Fruit fly (Drosophila melanogaster) whole organism, embryonic: ENCODE data around the gene CG14731.

Experiments used
- Atf6 ChIP-seq: fragments of 200-800 bp; sonication (Bioruptor generic); IDR thresholded peaks from 2 replicates; pipeline ENCODE4 v1.3.6; 2022; ENCODE audit warnings: missing biosample characterization, missing genetic modification characterization
- CG10565 ChIP-seq: fragments of 200-800 bp; sonication (Bioruptor generic); optimal IDR thresholded peaks from 3 replicates; lab custom pipeline; 2016; ENCODE audit warnings: missing biosample characterization, mild to moderate bottlenecking, missing genetic modification characterization
- CG10654 ChIP-seq: fragments of 200-800 bp; sonication (Bioruptor generic); optimal IDR thresholded peaks from 2 replicates; lab custom pipeline; 2016; ENCODE audit warnings: missing biosample characterization, missing genetic modification characterization
- CG13296 ChIP-seq: fragments of 200-800 bp; sonication (Bioruptor generic); optimal IDR thresholded peaks from 3 replicates; lab custom pipeline; 2018; ENCODE audit warnings: missing biosample characterization, mild to moderate bottlenecking, missing genetic modification characterization
- CG13894 ChIP-seq: fragments of 200-800 bp; sonication (Bioruptor generic); optimal IDR thresholded peaks from 3 replicates; lab custom pipeline; 2018; ENCODE audit warnings: missing biosample characterization, mild to moderate bottlenecking, missing genetic modification characterization, moderate library complexity
- CG14860 ChIP-seq: fragments of 200-800 bp; sonication (Bioruptor generic); IDR thresholded peaks from 3 replicates; pipeline ENCODE4 v1.3.6; 2022; ENCODE audit warnings: missing biosample characterization, missing genetic modification characterization; ENCODE audit not compliant: partially characterized antibody
- CG15479 ChIP-seq: fragments of 200-800 bp; sonication (Bioruptor generic); optimal IDR thresholded peaks from 3 replicates; lab custom pipeline; 2019; ENCODE audit warnings: missing biosample characterization, mild to moderate bottlenecking, missing genetic modification characterization, moderate library complexity
- CG1647 ChIP-seq: fragments of 200-800 bp; sonication (Bioruptor generic); optimal IDR thresholded peaks from 3 replicates; lab custom pipeline; 2016; ENCODE audit warnings: missing biosample characterization, missing genetic modification characterization
- CG16779 ChIP-seq: fragments of 200-800 bp; sonication (Bioruptor generic); IDR thresholded peaks from 2 replicates; pipeline ENCODE4 v1.3.6; 2022; ENCODE audit warnings: missing biosample characterization, missing genetic modification characterization
- CG17328 ChIP-seq: fragments of 200-800 bp; sonication (Bioruptor generic); IDR thresholded peaks from 2 replicates; pipeline ENCODE4 v1.3.6; 2022; ENCODE audit warnings: missing biosample characterization, missing genetic modification characterization
- CG2129 ChIP-seq: fragments of 200-800 bp; sonication (Bioruptor generic); IDR thresholded peaks from 2 replicates; pipeline ENCODE4 v1.3.6; 2022; ENCODE audit warnings: missing biosample characterization, missing genetic modification characterization; ENCODE audit not compliant: partially characterized antibody
- CG2202 ChIP-seq: fragments of 200-800 bp; sonication (Bioruptor generic); optimal IDR thresholded peaks from 2 replicates; lab custom pipeline; 2018; ENCODE audit warnings: missing biosample characterization, mild to moderate bottlenecking, missing genetic modification characterization
- CG2889 ChIP-seq: fragments of 200-800 bp; sonication (Bioruptor generic); IDR thresholded peaks from 3 replicates; pipeline ENCODE4 v1.3.6; 2022; ENCODE audit warnings: missing biosample characterization, missing genetic modification characterization
- CG33213 ChIP-seq: fragments of 200-800 bp; sonication (Bioruptor generic); optimal IDR thresholded peaks from 3 replicates; lab custom pipeline; 2016; ENCODE audit warnings: missing biosample characterization, missing genetic modification characterization
- CG34376 ChIP-seq: fragments of 200-800 bp; sonication (Bioruptor generic); optimal IDR thresholded peaks from 2 replicates; lab custom pipeline; 2018; ENCODE audit warnings: missing biosample characterization, mild to moderate bottlenecking, missing genetic modification characterization
- CG4424 ChIP-seq: fragments of 200-800 bp; sonication (Bioruptor generic); optimal IDR thresholded peaks from 3 replicates; lab custom pipeline; 2016; ENCODE audit warnings: missing biosample characterization, missing genetic modification characterization
- CG7745 ChIP-seq: fragments of 200-800 bp; sonication (Bioruptor generic); optimal IDR thresholded peaks from 2 replicates; lab custom pipeline; 2018; ENCODE audit warnings: missing biosample characterization, mild to moderate bottlenecking, missing genetic modification characterization, moderate library complexity
- CG9727 ChIP-seq: fragments of 200-800 bp; sonication (Bioruptor generic); optimal IDR thresholded peaks from 3 replicates; lab custom pipeline; 2017; ENCODE audit warnings: missing biosample characterization, mild to moderate bottlenecking, missing genetic modification characterization
- D19B ChIP-seq: fragments of 200-800 bp; sonication (Bioruptor generic); optimal IDR thresholded peaks from 2 replicates; lab custom pipeline; 2017; ENCODE audit warnings: missing biosample characterization, mild to moderate bottlenecking, missing genetic modification characterization
- Eip74EF ChIP-seq, 2 experiments: fragments of 200-800 bp in 1 of 2; fragments of >200 bp in 1 of 2; sonication (Bioruptor generic) in 1 of 2; optimal IDR thresholded peaks; 2 replicates each; lab custom pipeline; 2017 to 2019; ENCODE audit warnings: missing biosample characterization in 2 of 2, missing genetic modification characterization in 2 of 2, mild to moderate bottlenecking in 1 of 2, moderate library complexity in 1 of 2
- HLH54F ChIP-seq: fragments of 200-800 bp; sonication (Bioruptor generic); optimal IDR thresholded peaks from 3 replicates; lab custom pipeline; 2016; ENCODE audit warnings: missing biosample characterization, missing genetic modification characterization
- Hmr ChIP-seq: fragments of 200-800 bp; sonication (Bioruptor generic); optimal IDR thresholded peaks from 3 replicates; lab custom pipeline; 2017; ENCODE audit warnings: mild to moderate bottlenecking, missing biosample characterization, missing genetic modification reagents, missing genetic modification characterization
- Lhr ChIP-seq: fragments of 200-800 bp; sonication (Bioruptor generic); optimal IDR thresholded peaks from 3 replicates; lab custom pipeline; 2017; ENCODE audit warnings: mild to moderate bottlenecking, missing biosample characterization, missing genetic modification reagents, missing genetic modification characterization
- MESR4 ChIP-seq: fragments of 200-800 bp; sonication (Bioruptor generic); optimal IDR thresholded peaks from 2 replicates; lab custom pipeline; 2018; ENCODE audit warnings: missing biosample characterization, mild to moderate bottlenecking, missing genetic modification characterization, moderate library complexity
- Med ChIP-seq: fragments of 200-800 bp; sonication (Bioruptor generic); peaks from one replicate; lab custom pipeline; 2016; ENCODE audit warnings: missing biosample characterization, missing genetic modification characterization, mild to moderate bottlenecking, inconsistent platforms, moderate library complexity
- Meics ChIP-seq: fragments of 200-800 bp; sonication (Bioruptor generic); optimal IDR thresholded peaks from 2 replicates; lab custom pipeline; 2017; ENCODE audit warnings: missing biosample characterization, mild to moderate bottlenecking, missing genetic modification characterization
- Pdp1 ChIP-seq, 2 experiments: fragments of 200-800 bp; sonication (Bioruptor generic); optimal IDR thresholded peaks; 3 replicates each; lab custom pipeline; 2016; ENCODE audit warnings: missing biosample characterization in 2 of 2, missing genetic modification characterization in 2 of 2, mild to moderate bottlenecking in 1 of 2, moderate library complexity in 1 of 2
- Poxn ChIP-seq: fragments of 200-800 bp; sonication (Bioruptor generic); IDR thresholded peaks from 2 replicates; pipeline ENCODE4 v1.3.6; 2022; ENCODE audit warnings: missing biosample characterization, missing genetic modification characterization
- Ssrp ChIP-seq: fragments of 200-800 bp; sonication (Bioruptor generic); optimal IDR thresholded peaks from 2 replicates; lab custom pipeline; 2018; ENCODE audit warnings: missing biosample characterization, mild to moderate bottlenecking, missing genetic modification characterization, moderate library complexity
- ab ChIP-seq: fragments of 200-800 bp; sonication (Bioruptor generic); optimal IDR thresholded peaks from 2 replicates; lab custom pipeline; 2016; ENCODE audit warnings: missing biosample characterization, missing genetic modification characterization
- cad ChIP-seq: fragments of >200 bp; optimal IDR thresholded peaks from 2 replicates; lab custom pipeline; 2017; ENCODE audit warnings: missing biosample characterization, missing genetic modification characterization
- chinmo ChIP-seq: fragments of 200-800 bp; sonication (Bioruptor generic); IDR thresholded peaks from 4 replicates; pipeline ENCODE4 v1.3.6; 2022; ENCODE audit warnings: missing biosample characterization, missing genetic modification characterization; ENCODE audit not compliant: partially characterized antibody
- gsb ChIP-seq: fragments of 200-800 bp; sonication (Bioruptor generic); IDR thresholded peaks from 2 replicates; pipeline ENCODE4 v1.3.6; 2022; ENCODE audit warnings: missing biosample characterization, missing genetic modification characterization
- hb ChIP-seq: fragments of 200-800 bp; sonication (Bioruptor generic); IDR thresholded peaks from 3 replicates; pipeline ENCODE4 v1.3.6; 2022; ENCODE audit warnings: missing biosample characterization, missing genetic modification characterization; ENCODE audit not compliant: partially characterized antibody
- kni ChIP-seq: fragments of 200-800 bp; sonication (Bioruptor generic); optimal IDR thresholded peaks from 3 replicates; lab custom pipeline; 2017; ENCODE audit warnings: mild to moderate bottlenecking, missing biosample characterization, missing genetic modification reagents, missing genetic modification characterization
- nmo ChIP-seq: fragments of 200-800 bp; sonication (Bioruptor generic); optimal IDR thresholded peaks from 2 replicates; lab custom pipeline; 2018; ENCODE audit warnings: missing biosample characterization, mild to moderate bottlenecking, missing genetic modification characterization, moderate library complexity
- nom ChIP-seq: fragments of 200-800 bp; sonication (Bioruptor generic); optimal IDR thresholded peaks from 2 replicates; lab custom pipeline; 2017; ENCODE audit warnings: missing biosample characterization, missing genetic modification characterization, mild to moderate bottlenecking, moderate library complexity, missing genetic modification reagents
- odd ChIP-seq: fragments of 200-800 bp; sonication (Bioruptor generic); optimal IDR thresholded peaks from 2 replicates; lab custom pipeline; 2017; ENCODE audit warnings: missing biosample characterization, mild to moderate bottlenecking, missing genetic modification characterization
- pan ChIP-seq, 4 experiments: fragments of >200 bp in 3 of 4; fragments of 200-800 bp in 1 of 4; sonication (Bioruptor generic) in 1 of 4; optimal IDR thresholded peaks in 3 of 4; IDR thresholded peaks in 1 of 4; 2 replicates each; pipeline versions ENCODE4 v1.3.6 to Lab custom; 2017 to 2022; ENCODE audit warnings: missing biosample characterization in 2 of 4, missing genetic modification characterization in 2 of 4, mixed read lengths in 1 of 4
- sd ChIP-seq: fragments of 200-800 bp; sonication (Bioruptor generic); optimal IDR thresholded peaks from 3 replicates; lab custom pipeline; 2018; ENCODE audit warnings: missing biosample characterization, mild to moderate bottlenecking, missing genetic modification characterization, moderate library complexity
- shn ChIP-seq: fragments of 200-800 bp; sonication (Bioruptor generic); optimal IDR thresholded peaks from 3 replicates; lab custom pipeline; 2016; ENCODE audit warnings: missing biosample characterization, missing genetic modification characterization
- sisA ChIP-seq: fragments of 200-800 bp; sonication (Bioruptor generic); IDR thresholded peaks from 2 replicates; pipeline ENCODE4 v1.3.6; 2022; ENCODE audit warnings: missing biosample characterization, missing genetic modification characterization
- tap ChIP-seq: fragments of 200-800 bp; optimal IDR thresholded peaks from 3 replicates; lab custom pipeline; 2019; ENCODE audit warnings: missing biosample characterization, mild to moderate bottlenecking, missing genetic modification characterization, moderate library complexity
- tio ChIP-seq: fragments of 200-800 bp; sonication (Bioruptor generic); optimal IDR thresholded peaks from 2 replicates; lab custom pipeline; 2017; ENCODE audit warnings: missing biosample characterization, missing genetic modification characterization, inconsistent platforms
- toy ChIP-seq: fragments of 200-800 bp; sonication (Bioruptor generic); IDR thresholded peaks from 2 replicates; pipeline ENCODE4 v1.3.6; 2022; ENCODE audit warnings: missing biosample characterization, missing genetic modification characterization
- twi ChIP-seq: fragments of 200-800 bp; optimal IDR thresholded peaks from 2 replicates; lab custom pipeline; 2019; ENCODE audit warnings: missing biosample characterization, mild to moderate bottlenecking, missing genetic modification characterization, moderate library complexity

Gene CG14731

DNA sequence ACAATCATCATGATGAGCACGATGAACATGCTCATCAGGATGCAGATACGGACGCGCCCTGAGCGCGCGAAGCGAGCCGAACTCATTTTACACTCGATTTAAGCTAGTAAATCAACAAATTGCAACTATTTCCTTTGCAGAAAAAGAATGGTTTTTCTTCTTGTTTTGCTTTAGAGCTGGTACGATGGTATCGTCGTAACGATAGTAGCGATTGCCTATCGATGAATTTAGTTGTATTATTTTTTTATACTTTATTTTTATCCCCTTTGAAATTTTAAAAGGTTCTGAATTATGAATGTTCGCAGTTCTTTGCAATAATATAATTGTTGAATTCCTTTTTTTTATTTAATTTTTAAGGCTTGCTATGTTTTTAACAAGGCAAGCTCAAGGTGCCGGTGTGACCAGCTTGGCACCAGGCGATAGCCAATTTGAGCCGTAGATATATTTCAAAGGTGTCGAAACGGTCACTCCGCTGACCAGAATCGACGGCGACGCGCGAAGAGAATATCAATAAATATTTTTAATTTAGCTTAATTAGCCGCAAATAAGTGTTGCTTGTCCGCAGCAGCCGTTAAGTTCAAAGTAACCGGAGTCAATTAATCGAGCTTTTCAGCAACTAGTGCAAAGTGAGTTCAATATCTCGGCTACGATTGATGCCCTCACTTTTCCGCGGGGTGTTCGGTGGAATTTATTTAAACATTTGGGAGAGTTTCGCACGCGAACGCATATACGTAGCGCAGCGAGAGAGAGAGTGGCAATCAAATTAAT is 36.4 kb downstream of the CG14731 start, which contains the start of the genes CG12213 and GC1 (continued):
- TF ChIP-seq twi (peak; percentile 14), CG14860 (GFP tag; lab: Robert Waterston, UW) (peak; percentile 99), HLH54F (GFP tag; lab: Kevin White, UChicago) (peak; percentile 16), Poxn (GFP tag; lab: Robert Waterston, UW) (no peak), pan (optimal IDR thresholded peaks at IDR 0.05; lab: Kevin White, UChicago) (no peak), pan (GFP tag; optimal IDR thresholded peaks at IDR 0.05 in 1 of 2, IDR thresholded peaks at IDR 0.05 in 1 of 2) (peak in 1 of 2 experiments; percentile 28), CG10654 (GFP tag; lab: Kevin White, UChicago) (no peak), tio (GFP tag; lab: Kevin White, UChicago) (no peak), sisA (GFP tag; lab: Robert Waterston, UW) (no peak), Eip74EF (GFP tag; optimal IDR thresholded peaks at IDR 0.05; lab: Kevin White, UChicago) (no peak), CG16779 (GFP tag; lab: Robert Waterston, UW) (no peak), D19B (GFP tag; lab: Kevin White, UChicago) (no peak), Ssrp (no peak), CG17328 (GFP tag; lab: Robert Waterston, UW) (no peak), nmo (GFP tag; lab: Kevin White, UChicago) (peak; percentile 80), CG33213 (peak; percentile 49), CG15479 (GFP tag; lab: Kevin White, UChicago) (no peak), ab (GFP tag; lab: Kevin White, UChicago) (no peak), hb (GFP tag; lab: Robert Waterston, UW) (peak; percentile 98), CG2202 (tag; lab: Kevin White, UChicago) (no peak), gsb (GFP tag; lab: Robert Waterston, UW) (no peak), CG2889 (GFP tag; lab: Robert Waterston, UW) (no peak), toy (GFP tag; lab: Robert Waterston, UW) (no peak), cad (peak; percentile 1), shn (GFP tag; lab: Kevin White, UChicago) (no peak), kni (GFP tag; lab: Kevin White, UChicago) (no peak), CG4424 (GFP tag; lab: Kevin White, UChicago) (peak; percentile 40), CG10565 (GFP tag; lab: Kevin White, UChicago) (no peak), Meics (GFP tag; lab: Kevin White, UChicago) (no peak), Lhr (peak; percentile 80), CG2129 (peak; percentile 97)

DNA sequence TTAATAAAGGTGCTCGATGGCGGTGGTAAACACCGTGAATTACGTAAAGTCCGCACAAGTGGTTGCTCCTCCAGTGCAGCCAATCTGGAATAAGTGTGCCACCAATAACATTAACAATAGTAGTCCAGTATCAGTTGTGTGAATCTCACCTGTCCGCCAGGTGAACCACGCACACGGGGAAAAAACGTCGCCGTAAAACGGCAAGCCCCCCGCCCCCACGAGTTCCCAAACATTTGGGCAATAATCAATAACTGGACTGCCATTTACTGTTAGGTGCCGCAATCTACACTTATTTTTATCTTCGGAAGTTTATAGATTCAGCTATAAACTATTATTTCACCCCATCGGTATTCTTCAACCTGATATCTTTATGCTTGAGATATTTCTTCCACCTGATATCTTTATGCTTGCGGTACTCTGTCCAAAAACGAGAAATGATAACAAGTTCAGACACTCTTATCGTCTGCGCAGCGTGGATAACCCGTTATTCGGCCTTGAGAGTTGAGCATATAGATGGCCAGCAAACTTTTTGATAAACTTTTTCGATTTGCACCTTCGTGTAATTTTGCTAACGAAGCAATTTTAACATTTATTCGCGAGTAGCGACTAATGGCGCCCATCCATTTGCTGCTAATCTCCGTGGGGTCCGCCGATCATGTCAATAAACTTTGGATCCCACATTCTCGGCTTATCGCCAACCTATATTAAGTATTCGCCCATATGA is 37.1 kb downstream of the CG14731 start:
- TF ChIP-seq CG1647 (no peak), CG34376 (GFP tag; lab: Kevin White, UChicago) (peak; percentile 88), CG9727 (no peak), MESR4 (no peak), chinmo (GFP tag; lab: Robert Waterston, UW) (0 out of 4 replicates have a peak, but pooled peaks have one; percentile 15), nom (GFP tag; lab: Kevin White, UChicago) (peak; percentile 6), Atf6 (GFP tag; lab: Robert Waterston, UW) (peak; percentile 43; the same call in 1 of the 2 replicates), Pdp1 (GFP tag; optimal IDR thresholded peaks at IDR 0.05; lab: Kevin White, UChicago) (peak in 1 of 2 experiments; percentile 63), CG13296 (GFP tag; lab: Kevin White, UChicago) (peak; percentile 14), Ssrp (no peak), Med (peak; percentile 71), sd (tag; lab: Kevin White, UChicago) (peak; percentile 93), Hmr (GFP tag; lab: Kevin White, UChicago) (peak; percentile 0), tap (tag; lab: Kevin White, UChicago) (no peak), odd (GFP tag; lab: Kevin White, UChicago) (peak; percentile 0), CG13894 (tag; lab: Kevin White, UChicago) (peak; percentile 52), CG7745 (no peak)
